Fruit fly (Drosophila melanogaster) S2 (cell line): ENCODE measurements around the gene CG14551.

Experiments used
- CG8478 ChIP-seq: fragments of >200 bp; optimal IDR thresholded peaks from 2 replicates; lab custom pipeline; 2018
- CTCF ChIP-seq, 2 experiments: fragments of >200 bp; optimal IDR thresholded peaks; 2 replicates each; lab custom pipeline; 2018

CG14551 gene

dm6 chr3R:26019232-26019631, 43.6 kb downstream of the CG14551 start:
- TF ChIP-seq CTCF (optimal IDR thresholded peaks at IDR 0.05; lab: Kevin White, UChicago) = no peak
- no peak for TF ChIP-seq CG8478 (lab: Kevin White, UChicago)

- no peak for TF ChIP-seq CTCF (optimal IDR thresholded peaks at IDR 0.05; lab: Kevin White, UChicago)
- TF ChIP-seq CG8478 (lab: Kevin White, UChicago) = no peak
Observed at dm6 chr3R:26017771-26018731, 44.8 kb downstream of the CG14551 start.

dm6 chr3R:26017294-26017770, 45.5 kb downstream of the CG14551 start:
- TF ChIP-seq CTCF (optimal IDR thresholded peaks at IDR 0.05; lab: Kevin White, UChicago) (no peak), CG8478 (lab: Kevin White, UChicago) (no peak)

- TF ChIP-seq CG8478 (lab: Kevin White, UChicago) (no peak), CTCF (optimal IDR thresholded peaks at IDR 0.05; lab: Kevin White, UChicago) (no peak)
Observed at dm6 chr3R:26014262-26014833, 48.5 kb downstream of the CG14551 start, which contains the start of gene Kaz-m1. Gene Kaz-m1, plus strand, starts transcription at chr3R:26014721.

- TF ChIP-seq CG8478 (lab: Kevin White, UChicago) = no peak
- no peak for TF ChIP-seq CTCF (optimal IDR thresholded peaks at IDR 0.05; lab: Kevin White, UChicago)
Observed at dm6 chr3R:26013664-26013948, 49.2 kb downstream of the CG14551 start.

dm6 chr3R:26012801-26013663, 49.8 kb downstream of the CG14551 start:
- TF ChIP-seq CG8478 (lab: Kevin White, UChicago) (no peak), CTCF (optimal IDR thresholded peaks at IDR 0.05; lab: Kevin White, UChicago) (no peak)

- TF ChIP-seq CTCF (optimal IDR thresholded peaks at IDR 0.05; lab: Kevin White, UChicago) (no peak), CG8478 (lab: Kevin White, UChicago) (no peak)
Observed at dm6 chr3R:26012288-26012687, 50.5 kb downstream of the CG14551 start.

dm6 chr3R:26011542-26011941, 51.3 kb downstream of the CG14551 start:
- TF ChIP-seq CG8478 (lab: Kevin White, UChicago) (no peak), CTCF (optimal IDR thresholded peaks at IDR 0.05; lab: Kevin White, UChicago) (no peak)
